Fruit fly (Drosophila melanogaster): ENCODE measurements around the gene CG15478.

CG15478 gene

DNA sequence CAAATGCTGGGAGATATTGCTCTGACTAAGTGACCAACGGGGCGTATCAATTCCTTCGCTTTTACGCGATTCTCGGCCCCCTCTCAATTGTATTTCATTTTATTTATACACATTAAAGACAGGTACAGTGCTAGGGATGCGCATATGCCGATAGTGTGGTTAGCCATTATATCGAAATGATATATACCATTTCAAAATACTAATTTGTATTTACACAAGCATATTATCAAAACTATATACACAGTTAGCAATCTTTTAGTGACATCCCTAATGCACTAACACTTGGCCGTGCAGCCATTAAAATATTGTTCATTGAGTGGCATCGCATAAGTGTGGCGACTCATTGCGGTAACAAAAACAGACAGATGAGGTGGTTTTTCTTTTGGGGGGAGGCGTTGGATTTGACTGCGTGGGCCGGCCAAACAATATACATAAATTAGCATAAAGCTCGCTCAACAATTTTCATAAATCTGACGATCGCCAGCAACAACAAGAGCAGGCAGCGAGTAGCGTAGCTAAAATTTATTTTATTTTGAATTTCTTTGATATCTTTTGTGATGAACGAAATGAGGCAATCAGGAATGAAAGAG is 51.0 kb downstream of the CG15478 start (continued):
- TF ChIP-seq CG32772 (GFP tag; IDR thresholded peaks at IDR 0.05), result no peak
- TF ChIP-seq gce (GFP tag; IDR thresholded peaks at IDR 0.05), result no peak
- no peak; the same call in 1 of the 2 replicates for TF ChIP-seq HLH3B (GFP tag; IDR thresholded peaks at IDR 0.05)
- TF ChIP-seq Gsc (GFP tag; IDR thresholded peaks at IDR 0.05), result no peak
- no peak for TF ChIP-seq Deaf1 (tag; optimal IDR thresholded peaks at IDR 0.05)
- no peak for TF ChIP-seq Blimp-1 (GFP tag; optimal IDR thresholded peaks at IDR 0.05)
- TF ChIP-seq BEAF-32 (GFP tag; optimal IDR thresholded peaks at IDR 0.05), result peak; percentile 33
- no peak for TF ChIP-seq sqz (GFP tag; optimal IDR thresholded peaks at IDR 0.05)
- no peak for TF ChIP-seq Bteb2 (GFP tag; optimal IDR thresholded peaks at IDR 0.05)
- TF ChIP-seq Side (GFP tag; optimal IDR thresholded peaks at IDR 0.05), result no peak
- no peak for TF ChIP-seq Hmr (GFP tag; optimal IDR thresholded peaks at IDR 0.05)
- no peak for TF ChIP-seq otp (GFP tag; IDR thresholded peaks at IDR 0.05)
- TF ChIP-seq slbo (GFP tag; IDR thresholded peaks at IDR 0.05), result peak; percentile 63
- peak; percentile 33; the same call in 1 of the 2 replicates for TF ChIP-seq CG10366 (GFP tag; IDR thresholded peaks at IDR 0.05)
- no peak for TF ChIP-seq CG1529 (GFP tag; optimal IDR thresholded peaks at IDR 0.05)
- TF ChIP-seq slou (GFP tag; optimal IDR thresholded peaks at IDR 0.05), result no peak
- TF ChIP-seq CG6813 (GFP tag; optimal IDR thresholded peaks at IDR 0.05), result no peak
- TF ChIP-seq Fer3 (tag; optimal IDR thresholded peaks at IDR 0.05), result peak; percentile 7
- no peak for TF ChIP-seq scrt (GFP tag; optimal IDR thresholded peaks at IDR 0.05)
- TF ChIP-seq CG3995 (GFP tag; optimal IDR thresholded peaks at IDR 0.05), result no peak
- TF ChIP-seq Dp (GFP tag; optimal IDR thresholded peaks at IDR 0.05), result no peak
- no peak for TF ChIP-seq CG3838 (GFP tag; optimal IDR thresholded peaks at IDR 0.05)
- no peak for TF ChIP-seq CG12071 (GFP tag; optimal IDR thresholded peaks at IDR 0.05)
- no peak for TF ChIP-seq corto (GFP tag; optimal IDR thresholded peaks at IDR 0.05)
- no peak for TF ChIP-seq chinmo (GFP tag; IDR thresholded peaks at IDR 0.05; ENCODE audit: partially characterized antibody)
- no peak for TF ChIP-seq CG6854 (GFP tag; optimal IDR thresholded peaks at IDR 0.05)
- no peak for TF ChIP-seq CG4617 (GFP tag; optimal IDR thresholded peaks at IDR 0.05; ENCODE audit: borderline replicate concordance)
- TF ChIP-seq CG8290 (GFP tag; optimal IDR thresholded peaks at IDR 0.05), result no peak
- no peak for TF ChIP-seq CG8290 (tag; optimal IDR thresholded peaks at IDR 0.05)
- TF ChIP-seq Sry-δ (GFP tag; optimal IDR thresholded peaks at IDR 0.05), result peak; percentile 11
- no peak for TF ChIP-seq NC2α (GFP tag; optimal IDR thresholded peaks at IDR 0.05)
- TF ChIP-seq CG17912 (GFP tag; optimal IDR thresholded peaks at IDR 0.05), result no peak
- TF ChIP-seq NFAT (GFP tag; IDR thresholded peaks at IDR 0.05), result peak; percentile 28; the same call in 1 of the 2 replicates
- TF ChIP-seq Camta (GFP tag; optimal IDR thresholded peaks at IDR 0.05), result no peak
- TF ChIP-seq Opbp (GFP tag; IDR thresholded peaks at IDR 0.05; ENCODE audit: partially characterized antibody), result no peak
- no peak for TF ChIP-seq Sry-β (GFP tag; optimal IDR thresholded peaks at IDR 0.05)
- TF ChIP-seq Nf-YA (GFP tag; IDR thresholded peaks at IDR 0.05), result no peak
- no peak for TF ChIP-seq Hr78 (GFP tag; optimal IDR thresholded peaks at IDR 0.05)
- peak; percentile 76 for TF ChIP-seq Rfx (GFP tag; IDR thresholded peaks at IDR 0.05)
- no peak for TF ChIP-seq CG9876 (GFP tag; optimal IDR thresholded peaks at IDR 0.05)
- no peak for TF ChIP-seq nerfin-1 (tag; optimal IDR thresholded peaks at IDR 0.05)
- TF ChIP-seq CG14710 (tag; optimal IDR thresholded peaks at IDR 0.05), result no peak
- no peak for TF ChIP-seq CG6791 (GFP tag; IDR thresholded peaks at IDR 0.05; ENCODE audit: partially characterized antibody)
- no peak; the same call in 1 of the 2 replicates for TF ChIP-seq Drgx (GFP tag; IDR thresholded peaks at IDR 0.05)
- TF ChIP-seq bowl (GFP tag; IDR thresholded peaks at IDR 0.05), result no peak
- TF ChIP-seq CG1602 (GFP tag; optimal IDR thresholded peaks at IDR 0.05), result no peak
- no peak for TF ChIP-seq ro (GFP tag; IDR thresholded peaks at IDR 0.05)
- no peak for TF ChIP-seq CG2202 (tag; optimal IDR thresholded peaks at IDR 0.05)
- no peak for TF ChIP-seq Neu2 (GFP tag; optimal IDR thresholded peaks at IDR 0.05; ENCODE audit: borderline replicate concordance)
- TF ChIP-seq CG31441 (GFP tag; IDR thresholded peaks at IDR 0.05), result 0 out of 2 replicates have a peak, but pooled peaks have one; percentile 16

Data from whole organism, embryonic.